Fruit fly (Drosophila melanogaster) whole organism, embryonic: ENCODE results near the gene egh.
A peak's percentile ranks its signal among the peaks of the same experiment; 100 is the strongest.

Experiments used
- C15 ChIP-seq: fragments of 200-800 bp; sonication (Bioruptor generic); IDR thresholded peaks from 3 replicates; pipeline ENCODE4 v1.3.6; 2022; ENCODE audit warnings: missing biosample characterization, missing genetic modification characterization
- CG10209 ChIP-seq: fragments of 200-800 bp; sonication (Bioruptor generic); optimal IDR thresholded peaks from 3 replicates; lab custom pipeline; 2017; ENCODE audit warnings: missing biosample characterization, mild to moderate bottlenecking, missing genetic modification characterization, missing genetic modification reagents
- CG12391 ChIP-seq: fragments of 200-800 bp; sonication (Bioruptor generic); optimal IDR thresholded peaks from 3 replicates; lab custom pipeline; 2018; ENCODE audit warnings: missing biosample characterization, mild to moderate bottlenecking, missing genetic modification characterization, moderate library complexity
- CG13287 ChIP-seq: fragments of 200-800 bp; sonication (Bioruptor generic); IDR thresholded peaks from 2 replicates; pipeline ENCODE4 v1.3.6; 2022; ENCODE audit warnings: missing biosample characterization, missing genetic modification characterization; ENCODE audit not compliant: partially characterized antibody
- CG14441 ChIP-seq: fragments of 200-800 bp; sonication (Bioruptor generic); IDR thresholded peaks from 2 replicates; pipeline ENCODE4 v1.3.6; 2022; ENCODE audit warnings: missing biosample characterization, missing genetic modification characterization
- CG15269 ChIP-seq: fragments of 200-800 bp; sonication (Bioruptor generic); optimal IDR thresholded peaks from 2 replicates; lab custom pipeline; 2018; ENCODE audit warnings: missing biosample characterization, mild to moderate bottlenecking, missing genetic modification characterization, moderate library complexity
- CG15514 ChIP-seq: fragments of 200-800 bp; sonication (Bioruptor generic); optimal IDR thresholded peaks from 3 replicates; lab custom pipeline; 2017; ENCODE audit warnings: missing biosample characterization, missing genetic modification characterization, mild to moderate bottlenecking, moderate library complexity, missing genetic modification reagents
- CG17359 ChIP-seq: fragments of 200-800 bp; sonication (Bioruptor generic); optimal IDR thresholded peaks from 3 replicates; lab custom pipeline; 2018; ENCODE audit warnings: missing biosample characterization, mild to moderate bottlenecking, missing genetic modification characterization, moderate library complexity
- CG1792 ChIP-seq: fragments of 200-800 bp; sonication (Bioruptor generic); optimal IDR thresholded peaks from 2 replicates; lab custom pipeline; 2016; ENCODE audit warnings: missing biosample characterization, missing genetic modification characterization
- CG1832 ChIP-seq: fragments of 200-800 bp; sonication (Bioruptor generic); optimal IDR thresholded peaks from 2 replicates; lab custom pipeline; 2017; ENCODE audit warnings: missing biosample characterization, mild to moderate bottlenecking, missing genetic modification characterization, inconsistent platforms
- CG18764 ChIP-seq: fragments of 200-800 bp; sonication (Bioruptor generic); optimal IDR thresholded peaks from 3 replicates; lab custom pipeline; 2016; ENCODE audit warnings: missing biosample characterization, missing genetic modification characterization
- CG30431 ChIP-seq: fragments of 200-800 bp; sonication (Bioruptor generic); optimal IDR thresholded peaks from 2 replicates; lab custom pipeline; 2017; ENCODE audit warnings: missing biosample characterization, missing genetic modification characterization
- CG3065 ChIP-seq: fragments of 200-800 bp; sonication (Bioruptor generic); optimal IDR thresholded peaks from 2 replicates; lab custom pipeline; 2016; ENCODE audit warnings: missing biosample characterization, missing genetic modification characterization
- CG31224 ChIP-seq: fragments of 200-800 bp; sonication (Bioruptor generic); IDR thresholded peaks from 2 replicates; pipeline ENCODE4 v1.3.6; 2022; ENCODE audit warnings: missing biosample characterization, missing genetic modification characterization
- CG32767 ChIP-seq: fragments of 200-800 bp; sonication (Bioruptor generic); IDR thresholded peaks from 2 replicates; pipeline ENCODE4 v1.3.6; 2022; ENCODE audit warnings: missing biosample characterization, missing genetic modification characterization
- CG34422 ChIP-seq: fragments of 200-800 bp; sonication (Bioruptor generic); IDR thresholded peaks from 3 replicates; pipeline ENCODE4 v1.3.6; 2022; ENCODE audit warnings: missing biosample characterization, missing genetic modification characterization
- CG5953 ChIP-seq: fragments of 200-800 bp; sonication (Bioruptor generic); IDR thresholded peaks from 2 replicates; pipeline ENCODE4 v1.3.6; 2022; ENCODE audit warnings: missing biosample characterization, missing genetic modification characterization
- CG6765 ChIP-seq: fragments of 200-800 bp; sonication (Bioruptor generic); optimal IDR thresholded peaks from 3 replicates; lab custom pipeline; 2017; ENCODE audit warnings: missing biosample characterization, mild to moderate bottlenecking, missing genetic modification characterization
- CG6854 ChIP-seq: fragments of 200-800 bp; sonication (Bioruptor generic); optimal IDR thresholded peaks from 3 replicates; lab custom pipeline; 2017; ENCODE audit warnings: missing biosample characterization, mild to moderate bottlenecking, missing genetic modification characterization
- CG7556 ChIP-seq: fragments of 200-800 bp; sonication (Bioruptor generic); optimal IDR thresholded peaks from 2 replicates; lab custom pipeline; 2017; ENCODE audit warnings: missing biosample characterization, mild to moderate bottlenecking, missing genetic modification characterization
- CHES-1-like ChIP-seq: fragments of 200-800 bp; sonication (Bioruptor generic); optimal IDR thresholded peaks from 2 replicates; lab custom pipeline; 2016; ENCODE audit warnings: missing biosample characterization, missing genetic modification characterization
- Camta ChIP-seq: fragments of 200-800 bp; sonication (Bioruptor generic); optimal IDR thresholded peaks from 2 replicates; lab custom pipeline; 2016; ENCODE audit warnings: missing biosample characterization, missing genetic modification characterization
- Chrac-16 ChIP-seq: fragments of 200-800 bp; sonication (Bioruptor generic); optimal IDR thresholded peaks from 3 replicates; lab custom pipeline; 2016; ENCODE audit warnings: missing biosample characterization, missing genetic modification characterization
- Dfd ChIP-seq, 2 experiments: fragments of >200 bp; optimal IDR thresholded peaks; 2 replicates each; lab custom pipeline; 2017; ENCODE audit warnings: missing biosample characterization in 2 of 2, missing genetic modification characterization in 2 of 2
- Doc3 ChIP-seq: fragments of 200-800 bp; sonication (Bioruptor generic); IDR thresholded peaks from 3 replicates; pipeline ENCODE4 v1.3.6; 2022; ENCODE audit warnings: missing biosample characterization, missing genetic modification characterization; ENCODE audit not compliant: partially characterized antibody
- E2f1 ChIP-seq: fragments of 200-800 bp; sonication (Bioruptor generic); IDR thresholded peaks from 2 replicates; pipeline ENCODE4 v1.3.6; 2022; ENCODE audit warnings: missing biosample characterization, missing genetic modification characterization
- Hsf ChIP-seq: fragments of 200-800 bp; sonication (Bioruptor generic); optimal IDR thresholded peaks from 3 replicates; lab custom pipeline; 2016; ENCODE audit warnings: missing biosample characterization, missing genetic modification characterization
- MESR4 ChIP-seq: fragments of 200-800 bp; sonication (Bioruptor generic); optimal IDR thresholded peaks from 2 replicates; lab custom pipeline; 2018; ENCODE audit warnings: missing biosample characterization, mild to moderate bottlenecking, missing genetic modification characterization, moderate library complexity
- NFAT ChIP-seq: fragments of 200-800 bp; sonication (Bioruptor generic); IDR thresholded peaks from 2 replicates; pipeline ENCODE4 v1.3.6; 2022; ENCODE audit warnings: missing biosample characterization, missing genetic modification characterization
- Ptx1 ChIP-seq: fragments of 200-800 bp; sonication (Bioruptor generic); IDR thresholded peaks from 2 replicates; pipeline ENCODE4 v1.3.6; 2022; ENCODE audit warnings: missing biosample characterization, missing genetic modification characterization
- Side ChIP-seq: fragments of 200-800 bp; sonication (Bioruptor generic); optimal IDR thresholded peaks from 2 replicates; lab custom pipeline; 2016; ENCODE audit warnings: missing biosample characterization, missing genetic modification characterization
- Six4 ChIP-seq: fragments of 200-800 bp; sonication (Bioruptor generic); optimal IDR thresholded peaks from 2 replicates; lab custom pipeline; 2016; ENCODE audit warnings: missing biosample characterization, missing genetic modification characterization
- Sox102F ChIP-seq: fragments of 200-800 bp; sonication (Bioruptor generic); optimal IDR thresholded peaks from 2 replicates; lab custom pipeline; 2018; ENCODE audit warnings: missing biosample characterization, mild to moderate bottlenecking, missing genetic modification characterization, moderate library complexity
- crc ChIP-seq: fragments of 200-800 bp; sonication (Bioruptor generic); optimal IDR thresholded peaks from 2 replicates; lab custom pipeline; 2016; ENCODE audit warnings: missing biosample characterization, missing genetic modification characterization
- dysf ChIP-seq: fragments of 200-800 bp; sonication (Bioruptor generic); IDR thresholded peaks from 3 replicates; pipeline ENCODE4 v1.3.6; 2022; ENCODE audit warnings: missing biosample characterization, missing genetic modification characterization
- grn ChIP-seq: fragments of 200-800 bp; sonication (Bioruptor generic); optimal IDR thresholded peaks from 3 replicates; lab custom pipeline; 2017; ENCODE audit warnings: missing biosample characterization, missing genetic modification characterization
- her ChIP-seq: fragments of 200-800 bp; sonication (Bioruptor generic); optimal IDR thresholded peaks from 2 replicates; lab custom pipeline; 2016; ENCODE audit warnings: missing biosample characterization, missing genetic modification characterization
- hkb ChIP-seq, 2 experiments: fragments of 200-800 bp in 1 of 2; fragments of >200 bp in 1 of 2; sonication (Bioruptor generic) in 1 of 2; IDR thresholded peaks in 1 of 2; optimal IDR thresholded peaks in 1 of 2; 2 replicates each; pipeline versions ENCODE4 v1.3.6 to Lab custom; 2017 to 2022; ENCODE audit warnings: missing biosample characterization in 1 of 2, missing genetic modification characterization in 1 of 2
- jumu ChIP-seq: fragments of 200-800 bp; sonication (Bioruptor generic); optimal IDR thresholded peaks from 3 replicates; lab custom pipeline; 2016; ENCODE audit warnings: missing biosample characterization, missing genetic modification characterization
- lov ChIP-seq, 2 experiments: fragments of 200-800 bp in 1 of 2; fragments of >200 bp in 1 of 2; sonication (Bioruptor generic) in 1 of 2; IDR thresholded peaks in 1 of 2; optimal IDR thresholded peaks in 1 of 2; 2 replicates in 1 of 2; 3 replicates in 1 of 2; pipeline versions ENCODE4 v1.3.6 to Lab custom; 2017 to 2022; ENCODE audit warnings: missing biosample characterization in 1 of 2, missing genetic modification characterization in 1 of 2
- maf-S ChIP-seq: fragments of 200-800 bp; sonication (Bioruptor generic); optimal IDR thresholded peaks from 2 replicates; lab custom pipeline; 2016; ENCODE audit warnings: missing biosample characterization, missing genetic modification characterization
- peb ChIP-seq: fragments of 200-800 bp; sonication (Bioruptor generic); IDR thresholded peaks from 2 replicates; pipeline ENCODE4 v1.3.6; 2022; ENCODE audit warnings: missing biosample characterization, missing genetic modification characterization
- run ChIP-seq: fragments of 200-800 bp; sonication (Bioruptor generic); optimal IDR thresholded peaks from 3 replicates; lab custom pipeline; 2018; ENCODE audit warnings: missing biosample characterization, mild to moderate bottlenecking, missing genetic modification characterization
- sd ChIP-seq: fragments of 200-800 bp; sonication (Bioruptor generic); optimal IDR thresholded peaks from 3 replicates; lab custom pipeline; 2018; ENCODE audit warnings: missing biosample characterization, mild to moderate bottlenecking, missing genetic modification characterization, moderate library complexity
- shn ChIP-seq: fragments of 200-800 bp; sonication (Bioruptor generic); optimal IDR thresholded peaks from 3 replicates; lab custom pipeline; 2016; ENCODE audit warnings: missing biosample characterization, missing genetic modification characterization
- sr ChIP-seq: fragments of 200-800 bp; sonication (Bioruptor generic); IDR thresholded peaks from 3 replicates; pipeline ENCODE4 v1.3.6; 2022; ENCODE audit warnings: missing biosample characterization, missing genetic modification characterization
- trem ChIP-seq: fragments of 200-800 bp; optimal IDR thresholded peaks from 3 replicates; lab custom pipeline; 2019; ENCODE audit warnings: missing biosample characterization, mild to moderate bottlenecking, missing genetic modification characterization, moderate library complexity
- wdn ChIP-seq: fragments of 200-800 bp; sonication (Bioruptor generic); IDR thresholded peaks from 2 replicates; pipeline ENCODE4 v1.3.6; 2022; ENCODE audit warnings: missing biosample characterization, missing genetic modification characterization
- wor ChIP-seq: fragments of 200-800 bp; sonication (Bioruptor generic); IDR thresholded peaks from 2 replicates; pipeline ENCODE4 v1.3.6; 2022; ENCODE audit warnings: missing biosample characterization, missing genetic modification characterization

egh gene

dm6 chrX:2581793-2582503, 6.4 kb upstream of the egh start (continued):
- TF ChIP-seq lov (optimal IDR thresholded peaks at IDR 0.05; lab: Kevin White, UChicago) (no peak), lov (GFP tag; IDR thresholded peaks at IDR 0.05; lab: Robert Waterston, UW) (no peak), sd (tag; lab: Kevin White, UChicago) (peak; percentile 52), CG17359 (tag; lab: Kevin White, UChicago) (peak; percentile 74), Ptx1 (peak; percentile 83), CG1832 (GFP tag; lab: Kevin White, UChicago) (no peak), Dfd (GFP tag; optimal IDR thresholded peaks at IDR 0.05; lab: Kevin White, UChicago) (no peak), maf-S (GFP tag; lab: Kevin White, UChicago) (peak; percentile 63), hkb (optimal IDR thresholded peaks at IDR 0.05; lab: Kevin White, UChicago) (no peak), hkb (GFP tag; IDR thresholded peaks at IDR 0.05; lab: Robert Waterston, UW) (peak; percentile 80), CG3065 (GFP tag; lab: Kevin White, UChicago) (no peak), CG7556 (GFP tag; lab: Kevin White, UChicago) (peak; percentile 84), run (no peak), MESR4 (GFP tag; lab: Kevin White, UChicago) (no peak), Hsf (GFP tag; lab: Kevin White, UChicago) (peak; percentile 74), CG32767 (GFP tag; lab: Robert Waterston, UW) (peak; percentile 78), E2f1 (GFP tag; lab: Robert Waterston, UW) (peak; percentile 80), CG31224 (GFP tag; lab: Robert Waterston, UW) (peak; percentile 74), CG15269 (tag; lab: Kevin White, UChicago) (peak; percentile 72), Camta (peak; percentile 46), dysf (GFP tag; lab: Robert Waterston, UW) (peak; percentile 88), wdn (GFP tag; lab: Robert Waterston, UW) (peak; percentile 71; the same call in 1 of the 2 replicates), Sox102F (GFP tag; lab: Kevin White, UChicago) (peak; percentile 73), Side (GFP tag; lab: Kevin White, UChicago) (peak; percentile 80), Doc3 (GFP tag; lab: Robert Waterston, UW) (no peak), CG34422 (GFP tag; lab: Robert Waterston, UW) (peak; percentile 75; the same call in 2 of the 3 replicates), grn (GFP tag; lab: Kevin White, UChicago) (no peak), Six4 (GFP tag; lab: Kevin White, UChicago) (peak; percentile 41), CG18764 (GFP tag; lab: Kevin White, UChicago) (peak; percentile 69), trem (tag; lab: Kevin White, UChicago) (no peak), Chrac-16 (GFP tag; lab: Kevin White, UChicago) (peak; percentile 60), shn (GFP tag; lab: Kevin White, UChicago) (peak; percentile 71), crc (GFP tag; lab: Kevin White, UChicago) (peak; percentile 66), C15 (GFP tag; lab: Robert Waterston, UW) (no peak), NFAT (peak; percentile 38), jumu (GFP tag; lab: Kevin White, UChicago) (peak; percentile 62), CG6854 (GFP tag; lab: Kevin White, UChicago) (peak; percentile 78), CG10209 (GFP tag; lab: Kevin White, UChicago) (peak; percentile 73), wor (peak; percentile 32; the same call in 1 of the 2 replicates), sr (GFP tag; lab: Robert Waterston, UW) (peak; percentile 33; the same call in 1 of the 3 replicates), her (GFP tag; lab: Kevin White, UChicago) (peak; percentile 84), CG1792 (GFP tag; lab: Kevin White, UChicago) (peak; percentile 64), CG15514 (GFP tag; lab: Kevin White, UChicago) (peak; percentile 79), CHES-1-like (GFP tag; lab: Kevin White, UChicago) (peak; percentile 79), CG12391 (tag; lab: Kevin White, UChicago) (peak; percentile 58), CG14441 (GFP tag; lab: Robert Waterston, UW) (peak; percentile 84), CG6765 (GFP tag; lab: Kevin White, UChicago) (peak; percentile 76), CG5953 (GFP tag; lab: Robert Waterston, UW) (peak; percentile 66), peb (GFP tag; lab: Robert Waterston, UW) (peak; percentile 25; the same call in 1 of the 2 replicates), CG30431 (GFP tag; lab: Kevin White, UChicago) (peak; percentile 49), CG13287 (GFP tag; lab: Robert Waterston, UW) (no peak)
